Fruit fly (Drosophila melanogaster) whole organism, wandering third instar larva: ENCODE data around the gene CG42534.

Source experiments
- br ChIP-seq: fragments of 200-800 bp; sonication (Bioruptor generic); optimal IDR thresholded peaks from 2 replicates; lab custom pipeline; 2016; ENCODE audit warnings: missing biosample characterization, missing genetic modification characterization
- dmrt93B ChIP-seq: fragments of 200-800 bp; sonication (Bioruptor generic); optimal IDR thresholded peaks from 2 replicates; lab custom pipeline; 2018; ENCODE audit warnings: missing biosample characterization, mild to moderate bottlenecking, missing genetic modification characterization
- dsf ChIP-seq: sonication (Bioruptor generic); optimal IDR thresholded peaks from 2 replicates; lab custom pipeline; 2016; ENCODE audit warnings: missing biosample characterization, missing genetic modification characterization, borderline replicate concordance
- foxo ChIP-seq, 2 experiments: fragments of 200-800 bp; sonication (Bioruptor generic); optimal IDR thresholded peaks; 2 replicates in 1 of 2; 3 replicates in 1 of 2; lab custom pipeline; 2016 to 2017; ENCODE audit warnings: missing biosample characterization in 2 of 2, missing genetic modification characterization in 2 of 2
- fru ChIP-seq: fragments of 200-800 bp; sonication (Bioruptor generic); optimal IDR thresholded peaks from 3 replicates; lab custom pipeline; 2016; ENCODE audit warnings: missing biosample characterization, mild to moderate bottlenecking, missing genetic modification characterization

DNA sequence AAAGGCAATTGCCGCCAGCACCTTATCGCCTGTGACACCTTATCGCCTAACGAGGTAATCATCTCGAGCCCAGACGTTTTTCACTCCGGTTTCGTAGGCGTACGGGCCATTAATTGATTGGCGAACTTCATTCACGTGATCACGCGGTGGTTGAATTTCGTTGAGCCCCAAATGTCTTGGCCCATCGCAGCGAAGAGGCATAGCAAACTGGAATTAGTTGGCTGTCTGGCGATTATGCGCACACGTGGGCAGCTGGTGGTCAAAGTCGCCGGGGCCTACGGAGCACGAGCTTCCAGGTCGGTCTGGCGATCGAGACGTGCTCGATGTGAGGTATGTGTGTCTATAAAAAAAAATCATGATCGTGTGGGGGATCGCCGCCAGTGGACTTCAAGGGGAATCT lies 47.4 kb upstream of the CG42534 start:
- TF ChIP-seq fru (GFP tag; lab: Kevin White, UChicago) (no peak), br (no peak), dmrt93B (GFP tag; lab: Kevin White, UChicago) (no peak), dsf (GFP tag; lab: Kevin White, UChicago) (no peak), foxo (GFP tag; optimal IDR thresholded peaks at IDR 0.05; lab: Kevin White, UChicago) (no peak)
